Fruit fly (Drosophila melanogaster) whole organism, prepupa: ENCODE measurements at regions not wholly inside any gene's neighbourhood (a gene's known extent, or its start where the extent isn't known, plus 50 kb on each side); places are given as distances from the start of the nearest gene placed in this dataset.
"Not testable (repeated sequence)": the region's sequence is repeated elsewhere in the genome, so short reads cannot be mapped to it uniquely, and the experiment has no call there.

Experiments used
- CG15336 ChIP-seq: fragments of 200-800 bp; sonication (Bioruptor generic); IDR thresholded peaks from 2 replicates; pipeline ENCODE4 v1.3.6; 2022; ENCODE audit warnings: missing biosample characterization, missing genetic modification characterization
- CG3032 ChIP-seq: fragments of 200-800 bp; optimal IDR thresholded peaks from 2 replicates; lab custom pipeline; 2019; ENCODE audit warnings: missing biosample characterization, mild to moderate bottlenecking, missing genetic modification characterization, moderate library complexity
- CG6792 ChIP-seq: fragments of 200-800 bp; sonication (Bioruptor generic); optimal IDR thresholded peaks from 3 replicates; lab custom pipeline; 2016; ENCODE audit warnings: missing biosample characterization, missing genetic modification characterization
- CG8632 ChIP-seq: fragments of 200-800 bp; sonication (Bioruptor generic); optimal IDR thresholded peaks from 3 replicates; lab custom pipeline; 2016; ENCODE audit warnings: missing biosample characterization, missing genetic modification characterization
- Sox102F ChIP-seq: fragments of 200-800 bp; sonication (Bioruptor generic); optimal IDR thresholded peaks from 2 replicates; lab custom pipeline; 2016; ENCODE audit warnings: missing biosample characterization, mild to moderate bottlenecking, missing genetic modification characterization
- esn ChIP-seq: fragments of 200-800 bp; sonication (Bioruptor generic); optimal IDR thresholded peaks from 2 replicates; lab custom pipeline; 2016; ENCODE audit warnings: missing biosample characterization, mild to moderate bottlenecking, missing genetic modification characterization, moderate library complexity
- pdm3 ChIP-seq: fragments of 200-800 bp; sonication (Bioruptor generic); optimal IDR thresholded peaks from 3 replicates; lab custom pipeline; 2016; ENCODE audit warnings: missing biosample characterization, missing genetic modification characterization
- salr ChIP-seq, 2 experiments: fragments of 200-800 bp; sonication (Bioruptor generic); optimal IDR thresholded peaks; 3 replicates each; lab custom pipeline; 2016 to 2018; ENCODE audit warnings: missing biosample characterization in 2 of 2, missing genetic modification characterization in 2 of 2, mild to moderate bottlenecking in 1 of 2

dm6 chr3L:26012403-26012802 lies 203.2 kb upstream of the CG40160 start:
- TF ChIP-seq CG15336 (GFP tag; lab: Robert Waterston, UW); CG3032 (tag; lab: Kevin White, UChicago); CG8632 (GFP tag; lab: Kevin White, UChicago); CG6792 (GFP tag; lab: Kevin White, UChicago); salr (GFP tag; optimal IDR thresholded peaks at IDR 0.05; lab: Kevin White, UChicago): not testable (repeated sequence)
- TF ChIP-seq Sox102F (peak; percentile 4), pdm3 (GFP tag; lab: Kevin White, UChicago) (peak; percentile 25), esn (GFP tag; lab: Kevin White, UChicago) (peak; percentile 38)
